Worm (Caenorhabditis elegans): ENCODE measurements around the gene srbc-17.

ce11 chrV:2201240-2201639, 23.7 kb downstream of the srbc-17 start, which contains the start of gene cyp-32B1:
- TF ChIP-seq aly-2 (tag; optimal IDR thresholded peaks at IDR 0.05), result no peak
- TF ChIP-seq unc-62 (GFP tag; optimal IDR thresholded peaks at IDR 0.05), result no peak
- TF ChIP-seq ceh-28 (tag; optimal IDR thresholded peaks at IDR 0.05), result no peak
- TF ChIP-seq jun-1 (tag; optimal IDR thresholded peaks at IDR 0.05), result no peak
- no peak for TF ChIP-seq R02D3.7 (tag; optimal IDR thresholded peaks at IDR 0.05)
- no peak for TF ChIP-seq nhr-76 (tag; optimal IDR thresholded peaks at IDR 0.05)
- no peak for TF ChIP-seq ceh-16 (tag; optimal IDR thresholded peaks at IDR 0.05)
- no peak for TF ChIP-seq fos-1 (tag; optimal IDR thresholded peaks at IDR 0.05)
- no peak for TF ChIP-seq elt-3 (tag; optimal IDR thresholded peaks at IDR 0.05)
